Fruit fly (Drosophila melanogaster) whole organism, wandering third instar larva: ENCODE measurements around the gene CG15539.

Source experiments
- Abd-B ChIP-seq: fragments of >200 bp; optimal IDR thresholded peaks from 2 replicates; lab custom pipeline; 2017; ENCODE audit warnings: missing biosample characterization, missing genetic modification characterization
- Dfd ChIP-seq: fragments of >200 bp; optimal IDR thresholded peaks from 2 replicates; lab custom pipeline; 2017; ENCODE audit warnings: missing biosample characterization, missing genetic modification characterization
- Dif ChIP-seq: fragments of 200-275, 200-300 bp; sonication (Bioruptor generic); optimal IDR thresholded peaks from 2 replicates; lab custom pipeline; 2018; ENCODE audit warnings: missing biosample characterization, missing genetic modification characterization; ENCODE audit not compliant: partially characterized antibody
- HLH106 ChIP-seq: fragments of 200-800 bp; optimal IDR thresholded peaks from 3 replicates; lab custom pipeline; 2019; ENCODE audit warnings: missing biosample characterization, mild to moderate bottlenecking, missing genetic modification characterization, moderate library complexity
- Hnf4 ChIP-seq: fragments of 200-800 bp; sonication (Bioruptor generic); optimal IDR thresholded peaks from 2 replicates; lab custom pipeline; 2016; ENCODE audit warnings: missing biosample characterization, mild to moderate bottlenecking, missing genetic modification characterization
- Hr78 ChIP-seq: fragments of >200 bp; optimal IDR thresholded peaks from 2 replicates; lab custom pipeline; 2017; ENCODE audit warnings: missing biosample characterization, missing genetic modification characterization
- Hr83 ChIP-seq: fragments of 200-300 bp; sonication (Bioruptor generic); optimal IDR thresholded peaks from 2 replicates; lab custom pipeline; 2016; ENCODE audit warnings: missing biosample characterization, mild to moderate bottlenecking, missing genetic modification characterization, moderate library complexity; ENCODE audit not compliant: poor library complexity, severe bottlenecking
- Jra ChIP-seq: sonication (Bioruptor generic); optimal IDR thresholded peaks from 2 replicates; lab custom pipeline; 2016; ENCODE audit warnings: missing biosample characterization, missing genetic modification characterization
- Mio ChIP-seq: sonication (Bioruptor generic); optimal IDR thresholded peaks from 2 replicates; lab custom pipeline; 2016; ENCODE audit warnings: missing biosample characterization, missing genetic modification characterization
- Myc ChIP-seq: fragments of >200 bp; optimal IDR thresholded peaks from 2 replicates; lab custom pipeline; 2017
- N ChIP-seq: fragments of >200 bp; optimal IDR thresholded peaks from 2 replicates; lab custom pipeline; 2018; ENCODE audit warnings: missing biosample characterization, missing external identifiers, missing genetic modification characterization
- OdsH ChIP-seq: fragments of 200-800 bp; sonication (Bioruptor generic); optimal IDR thresholded peaks from 2 replicates; lab custom pipeline; 2016; ENCODE audit warnings: missing biosample characterization, mild to moderate bottlenecking, missing genetic modification characterization
- Rel ChIP-seq, 2 experiments: fragments of 200-800 bp; sonication (Bioruptor generic) in 1 of 2; optimal IDR thresholded peaks; 2 replicates in 1 of 2; 3 replicates in 1 of 2; lab custom pipeline; 2016 to 2019; ENCODE audit warnings: mild to moderate bottlenecking in 2 of 2, missing biosample characterization in 2 of 2, missing genetic modification characterization in 2 of 2, moderate library complexity in 1 of 2
- br ChIP-seq: fragments of 200-800 bp; sonication (Bioruptor generic); optimal IDR thresholded peaks from 2 replicates; lab custom pipeline; 2016; ENCODE audit warnings: missing biosample characterization, missing genetic modification characterization
- brk ChIP-seq: fragments of 200-800 bp; sonication (Bioruptor generic); optimal IDR thresholded peaks from 2 replicates; lab custom pipeline; 2016; ENCODE audit warnings: missing biosample characterization, mild to moderate bottlenecking, missing genetic modification characterization
- dl ChIP-seq, 2 experiments: fragments of 175-275, 200-275 bp in 1 of 2; fragments of 200-275 bp in 1 of 2; sonication (Bioruptor generic); optimal IDR thresholded peaks; lab custom pipeline; 2018; ENCODE audit warnings: mild to moderate bottlenecking in 2 of 2, missing biosample characterization in 2 of 2, missing genetic modification characterization in 2 of 2, moderate library complexity in 2 of 2; ENCODE audit not compliant: partially characterized antibody in 2 of 2, insufficient read depth in 1 of 2
- dmrt93B ChIP-seq: fragments of 200-800 bp; sonication (Bioruptor generic); optimal IDR thresholded peaks from 2 replicates; lab custom pipeline; 2018; ENCODE audit warnings: missing biosample characterization, mild to moderate bottlenecking, missing genetic modification characterization
- dsf ChIP-seq: sonication (Bioruptor generic); optimal IDR thresholded peaks from 2 replicates; lab custom pipeline; 2016; ENCODE audit warnings: missing biosample characterization, missing genetic modification characterization, borderline replicate concordance
- ey ChIP-seq: fragments of 200-800 bp; sonication (Bioruptor generic); optimal IDR thresholded peaks from 2 replicates; lab custom pipeline; 2016; ENCODE audit warnings: missing biosample characterization, missing genetic modification characterization
- h ChIP-seq: fragments of 200-800 bp; sonication (Bioruptor generic); optimal IDR thresholded peaks from 3 replicates; lab custom pipeline; 2016; ENCODE audit warnings: missing biosample characterization, mild to moderate bottlenecking, missing genetic modification characterization
- jim ChIP-seq: fragments of 175-275, 200-325 bp; sonication (Bioruptor generic); optimal IDR thresholded peaks from 2 replicates; lab custom pipeline; 2016; ENCODE audit warnings: missing biosample characterization, mild to moderate bottlenecking, missing genetic modification characterization
- lola ChIP-seq: fragments of >200 bp; optimal IDR thresholded peaks from 2 replicates; lab custom pipeline; 2017; ENCODE audit warnings: missing biosample characterization, missing genetic modification characterization
- pan ChIP-seq: fragments of >200 bp; optimal IDR thresholded peaks from 2 replicates; lab custom pipeline; 2017
- rgr ChIP-seq: fragments of 200-800 bp; sonication (Bioruptor generic); optimal IDR thresholded peaks from 3 replicates; lab custom pipeline; 2016; ENCODE audit warnings: missing biosample characterization, mild to moderate bottlenecking, missing genetic modification characterization
- sage ChIP-seq: fragments of 200-800 bp; sonication (Bioruptor generic); optimal IDR thresholded peaks from 2 replicates; lab custom pipeline; 2016; ENCODE audit warnings: missing biosample characterization, mild to moderate bottlenecking, missing genetic modification characterization
- sv ChIP-seq: fragments of 200-800 bp; sonication (Bioruptor generic); optimal IDR thresholded peaks from 3 replicates; lab custom pipeline; 2016; ENCODE audit warnings: missing biosample characterization, missing genetic modification characterization
- tai ChIP-seq: sonication (Bioruptor generic); optimal IDR thresholded peaks from 2 replicates; lab custom pipeline; 2016; ENCODE audit warnings: missing biosample characterization, missing genetic modification characterization
- usp ChIP-seq: fragments of >200 bp; optimal IDR thresholded peaks from 2 replicates; lab custom pipeline; 2017; ENCODE audit warnings: missing biosample characterization, missing genetic modification characterization
- woc ChIP-seq: sonication (Bioruptor generic); optimal IDR thresholded peaks from 2 replicates; lab custom pipeline; 2016; ENCODE audit warnings: missing biosample characterization, mild to moderate bottlenecking, missing genetic modification characterization

CG15539 gene

dm6 chr3R:30518274-30518873, 12.6 kb downstream of the CG15539 start:
- TF ChIP-seq sage (no peak), HLH106 (tag; lab: Kevin White, UChicago) (no peak), sv (GFP tag; lab: Kevin White, UChicago) (no peak), lola (GFP tag; lab: Kevin White, UChicago) (no peak), usp (GFP tag; lab: Kevin White, UChicago) (no peak), Dfd (GFP tag; lab: Kevin White, UChicago) (peak; percentile 100)

dm6 chr3R:30525629-30526028, 19.8 kb downstream of the CG15539 start:
- TF ChIP-seq dmrt93B (GFP tag; lab: Kevin White, UChicago) (no peak), tai (GFP tag; lab: Kevin White, UChicago) (no peak), Rel (GFP tag; optimal IDR thresholded peaks at IDR 0.05; lab: Kevin White, UChicago) (no peak), Rel (tag; optimal IDR thresholded peaks at IDR 0.05; lab: Kevin White, UChicago) (no peak), N (GFP tag; lab: Kevin White, UChicago) (no peak), brk (GFP tag; lab: Kevin White, UChicago) (no peak), br (GFP tag; lab: Kevin White, UChicago) (no peak), Mio (GFP tag; lab: Kevin White, UChicago) (no peak), dsf (GFP tag; lab: Kevin White, UChicago) (no peak), lola (GFP tag; lab: Kevin White, UChicago) (no peak), Dif (GFP tag; lab: Kevin White, UChicago) (no peak)
- TF ChIP-seq, all 38 proteins: peak for 0

- TF ChIP-seq ey (GFP tag; lab: Kevin White, UChicago) (no peak), woc (GFP tag; lab: Kevin White, UChicago) (no peak), pan (lab: Kevin White, UChicago) (no peak), Hnf4 (peak; percentile 0), dsf (GFP tag; lab: Kevin White, UChicago) (no peak), Jra (GFP tag; lab: Kevin White, UChicago) (no peak), dl (GFP tag; optimal IDR thresholded peaks at IDR 0.05; lab: Kevin White, UChicago; ENCODE audit: insufficient read depth in 1 of 2, partially characterized antibody in 2 of 2) (no peak), Abd-B (GFP tag; lab: Kevin White, UChicago) (no peak), Myc (lab: Kevin White, UChicago) (no peak), jim (GFP tag; lab: Kevin White, UChicago) (peak; percentile 42), OdsH (GFP tag; lab: Kevin White, UChicago) (no peak), Rel (GFP tag; optimal IDR thresholded peaks at IDR 0.05; lab: Kevin White, UChicago) (peak; percentile 45), Rel (tag; optimal IDR thresholded peaks at IDR 0.05; lab: Kevin White, UChicago) (peak; percentile 99)
- TF ChIP-seq, all 38 proteins: peak for 3
Measured at dm6 chr3R:30526799-30527465, 21.1 kb downstream of the CG15539 start, which contains the start of gene jdp. jdp (minus strand) TSS chr3R:30527037.

- no peak for TF ChIP-seq jim (GFP tag; lab: Kevin White, UChicago)
- peak; percentile 23 for TF ChIP-seq Myc (lab: Kevin White, UChicago)
- peak; percentile 36 for TF ChIP-seq Abd-B (GFP tag; lab: Kevin White, UChicago)
- peak; percentile 67 for TF ChIP-seq N (GFP tag; lab: Kevin White, UChicago)
- TF ChIP-seq h (GFP tag; lab: Kevin White, UChicago) = no peak
- peak; percentile 85 for TF ChIP-seq lola (GFP tag; lab: Kevin White, UChicago)
Measured at dm6 chr3R:30528692-30529305, 23.0 kb downstream of the CG15539 start.

dm6 chr3R:30529570-30529969, 23.8 kb downstream of the CG15539 start:
- TF ChIP-seq Hr83 (GFP tag; lab: Kevin White, UChicago) (no peak), br (GFP tag; lab: Kevin White, UChicago) (no peak), tai (GFP tag; lab: Kevin White, UChicago) (no peak), brk (GFP tag; lab: Kevin White, UChicago) (no peak), Hr78 (no peak), Dif (GFP tag; lab: Kevin White, UChicago) (no peak), rgr (GFP tag; lab: Kevin White, UChicago) (no peak), sv (GFP tag; lab: Kevin White, UChicago) (no peak), usp (GFP tag; lab: Kevin White, UChicago) (no peak)
